Fruit fly (Drosophila melanogaster): ENCODE data around the gene CG31091.
A peak's percentile ranks its signal among the peaks of the same experiment; 100 is the strongest.

Gene CG31091

dm6 chr3R:25870389-25870788 lies 29.3 kb upstream of the CG31091 start (continued):
- peak; percentile 23 for TF ChIP-seq Fer2 (tag; optimal IDR thresholded peaks at IDR 0.05)
- TF ChIP-seq C15 (GFP tag; IDR thresholded peaks at IDR 0.05): no peak
- no peak for TF ChIP-seq ash1 (GFP tag; optimal IDR thresholded peaks at IDR 0.05)
- no peak for TF ChIP-seq kah (GFP tag; optimal IDR thresholded peaks at IDR 0.05)
- no peak for TF ChIP-seq CG8281 (tag; optimal IDR thresholded peaks at IDR 0.05)
- TF ChIP-seq CG6254 (GFP tag; optimal IDR thresholded peaks at IDR 0.05): no peak
- TF ChIP-seq fd102C (GFP tag; optimal IDR thresholded peaks at IDR 0.05): no peak
- no peak for TF ChIP-seq Dfd (GFP tag; optimal IDR thresholded peaks at IDR 0.05)
- no peak for TF ChIP-seq Ptx1 (GFP tag; IDR thresholded peaks at IDR 0.05)
- TF ChIP-seq CG10147 (GFP tag; optimal IDR thresholded peaks at IDR 0.05): no peak
- no peak for TF ChIP-seq sc (optimal IDR thresholded peaks at IDR 0.05)
- no peak for TF ChIP-seq sc (GFP tag; optimal IDR thresholded peaks at IDR 0.05)
- TF ChIP-seq CG3281 (GFP tag; optimal IDR thresholded peaks at IDR 0.05): peak; percentile 51
- TF ChIP-seq CG11504 (tag; optimal IDR thresholded peaks at IDR 0.05): no peak
- no peak for TF ChIP-seq CG18011 (GFP tag; optimal IDR thresholded peaks at IDR 0.05)
- TF ChIP-seq CG12236 (GFP tag; optimal IDR thresholded peaks at IDR 0.05): no peak
- TF ChIP-seq bowl (GFP tag; IDR thresholded peaks at IDR 0.05): no peak
- TF ChIP-seq esg (GFP tag; conservative IDR thresholded peaks at IDR 0.05): no peak
- TF ChIP-seq CoRest (tag; optimal IDR thresholded peaks at IDR 0.05): no peak
- no peak for TF ChIP-seq Sry-β (GFP tag; optimal IDR thresholded peaks at IDR 0.05)
- no peak for TF ChIP-seq E2f1 (GFP tag; IDR thresholded peaks at IDR 0.05)
- peak; percentile 32 for TF ChIP-seq CG13296 (GFP tag; optimal IDR thresholded peaks at IDR 0.05)
- TF ChIP-seq salm (tag; optimal IDR thresholded peaks at IDR 0.05): no peak
- TF ChIP-seq CG17912 (GFP tag; optimal IDR thresholded peaks at IDR 0.05): no peak
- no peak for TF ChIP-seq CG1602 (GFP tag; optimal IDR thresholded peaks at IDR 0.05)
- no peak for TF ChIP-seq CG8765 (GFP tag; IDR thresholded peaks at IDR 0.05)
- TF ChIP-seq Dip3 (GFP tag; optimal IDR thresholded peaks at IDR 0.05): no peak
- no peak for TF ChIP-seq CG42726 (GFP tag; IDR thresholded peaks at IDR 0.05; ENCODE audit: partially characterized antibody)
- TF ChIP-seq CG6175 (GFP tag; IDR thresholded peaks at IDR 0.05): no peak
- TF ChIP-seq gro (GFP tag; optimal IDR thresholded peaks at IDR 0.05): no peak
- TF ChIP-seq CG15514 (GFP tag; optimal IDR thresholded peaks at IDR 0.05): peak; percentile 67
- TF ChIP-seq CG33213 (GFP tag; optimal IDR thresholded peaks at IDR 0.05): no peak
- TF ChIP-seq Nf-YA (GFP tag; IDR thresholded peaks at IDR 0.05): no peak
- no peak for TF ChIP-seq peb (GFP tag; IDR thresholded peaks at IDR 0.05)
- no peak for TF ChIP-seq mirr (GFP tag; optimal IDR thresholded peaks at IDR 0.05)
- TF ChIP-seq ara (GFP tag; IDR thresholded peaks at IDR 0.05): no peak
- no peak for TF ChIP-seq chinmo (GFP tag; IDR thresholded peaks at IDR 0.05; ENCODE audit: partially characterized antibody)
- no peak for TF ChIP-seq nerfin-1 (tag; optimal IDR thresholded peaks at IDR 0.05)
- TF ChIP-seq CG18476 (GFP tag; optimal IDR thresholded peaks at IDR 0.05): no peak
- TF ChIP-seq CG6813 (GFP tag; optimal IDR thresholded peaks at IDR 0.05): peak; percentile 10
- TF ChIP-seq CG12071 (GFP tag; optimal IDR thresholded peaks at IDR 0.05): no peak
- TF ChIP-seq scrt (GFP tag; optimal IDR thresholded peaks at IDR 0.05): no peak
- TF ChIP-seq ro (GFP tag; IDR thresholded peaks at IDR 0.05): no peak
- TF ChIP-seq CG10366 (GFP tag; IDR thresholded peaks at IDR 0.05): no peak
- no peak for TF ChIP-seq Scr (GFP tag; IDR thresholded peaks at IDR 0.05; ENCODE audit: partially characterized antibody)
- no peak for TF ChIP-seq exex (tag; optimal IDR thresholded peaks at IDR 0.05)
- TF ChIP-seq CG2120 (GFP tag; optimal IDR thresholded peaks at IDR 0.05): peak; percentile 31
- peak; percentile 75 for TF ChIP-seq Hmr (GFP tag; optimal IDR thresholded peaks at IDR 0.05)
- no peak for TF ChIP-seq Myb (GFP tag; optimal IDR thresholded peaks at IDR 0.05)
- no peak for TF ChIP-seq sqz (GFP tag; optimal IDR thresholded peaks at IDR 0.05)
- no peak for TF ChIP-seq MBD-R2 (GFP tag; IDR thresholded peaks at IDR 0.05)
- TF ChIP-seq BtbVII (GFP tag; optimal IDR thresholded peaks at IDR 0.05): peak; percentile 28
